Worm (Caenorhabditis elegans) whole organism, midembryonic: ENCODE data around the gene H05C05.2.

Experiments
- T22C8.4 ChIP-seq: fragments of 200-800 bp; sonication (Bioruptor generic); IDR thresholded peaks from 2 replicates; pipeline ENCODE4 v1.3.6; 2022; ENCODE audit warnings: missing genetic modification characterization, missing compliant biosample characterization
- cog-1 ChIP-seq: sonication (generic microtip); optimal IDR thresholded peaks from 2 replicates; lab custom pipeline; 2016; ENCODE audit warnings: missing genetic modification characterization, missing compliant biosample characterization
- flt-1 ChIP-seq: fragments of 200-800 bp; sonication (Bioruptor generic); IDR thresholded peaks from 2 replicates; pipeline ENCODE4 v1.3.6; 2022; ENCODE audit warnings: missing genetic modification characterization, missing compliant biosample characterization
- klf-2 ChIP-seq: fragments of 200-800 bp; sonication (Bioruptor generic); conservative IDR thresholded peaks from 2 replicates; pipeline ENCODE4 v1.3.6; 2022; ENCODE audit warnings: missing genetic modification reagents, missing genetic modification characterization, missing compliant biosample characterization
- med-1 ChIP-seq: sonication (generic microtip); optimal IDR thresholded peaks from 2 replicates; lab custom pipeline; 2017; ENCODE audit warnings: missing genetic modification characterization, mild to moderate bottlenecking, missing compliant biosample characterization, antibody characterized with exemption, missing genetic modification reagents; ENCODE audit not compliant: insufficient read depth
- ref-1 ChIP-seq: fragments of 200-800 bp; sonication (Bioruptor generic); conservative IDR thresholded peaks from 2 replicates; pipeline ENCODE4 v1.3.6; 2022; ENCODE audit warnings: missing genetic modification reagents, missing genetic modification characterization, missing compliant biosample characterization
- tab-1 ChIP-seq: fragments of 200-800 bp; sonication (Bioruptor generic); IDR thresholded peaks from 2 replicates; pipeline ENCODE4 v1.3.6; 2022; ENCODE audit warnings: missing genetic modification characterization, missing compliant biosample characterization
- ztf-23 ChIP-seq: fragments of 200-800 bp; sonication (Bioruptor generic); IDR thresholded peaks from 2 replicates; pipeline ENCODE4 v1.3.6; 2022; ENCODE audit warnings: missing genetic modification reagents, missing genetic modification characterization, missing compliant biosample characterization
- ztf-29 ChIP-seq: fragments of 200-800 bp; sonication (Bioruptor generic); IDR thresholded peaks from 2 replicates; pipeline ENCODE4 v1.3.6; 2022; ENCODE audit warnings: missing genetic modification reagents, missing genetic modification characterization, missing compliant biosample characterization

H05C05.2 gene

DNA sequence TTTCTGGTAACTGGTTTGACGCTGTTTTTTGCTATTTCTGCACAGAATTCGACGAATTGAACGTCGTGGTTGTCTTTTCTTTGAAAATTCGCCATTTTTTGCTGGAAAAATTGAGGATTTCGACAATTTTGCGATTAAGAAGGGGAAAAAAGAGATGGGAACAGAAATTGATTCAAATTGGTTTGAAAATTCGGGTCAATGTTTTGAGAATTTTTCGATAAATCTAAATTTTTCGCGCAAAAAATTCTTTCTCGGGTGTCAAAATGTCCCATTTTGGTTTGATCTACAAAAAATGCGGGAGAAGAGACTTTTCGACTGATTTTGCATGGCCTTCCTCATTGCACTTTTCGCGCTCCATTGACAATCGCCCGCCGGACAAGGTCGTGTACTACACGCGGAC is at the start of gene H05C05.2:
Gene H05C05.2 (minus strand): TSS at position 101 of the 400 bp plus-strand sequence.
- TF ChIP-seq klf-2: no peak
- TF ChIP-seq ztf-29 (GFP tag; lab: Robert Waterston, UW): no peak

ce11 chrIII:3011644-3012043 is 46.2 kb upstream of the H05C05.2 start:
- TF ChIP-seq ztf-23 (GFP tag; lab: Robert Waterston, UW) (0 out of 2 replicates have a peak, but pooled peaks have one; percentile 48), ref-1 (GFP tag; lab: Robert Waterston, UW) (0 out of 2 replicates have a peak, but pooled peaks have one; percentile 6), tab-1 (GFP tag; lab: Robert Waterston, UW) (0 out of 2 replicates have a peak, but pooled peaks have one; percentile 12)

ce11 chrIII:2995288-2995687 is 29.9 kb upstream of the H05C05.2 start:
- TF ChIP-seq T22C8.4 (peak; percentile 72), med-1 (no peak)

ce11 chrIII:2993963-2994362 is 28.5 kb upstream of the H05C05.2 start:
- TF ChIP-seq T22C8.4 (peak; percentile 90), flt-1 (GFP tag; lab: Robert Waterston, UW) (no peak)

DNA sequence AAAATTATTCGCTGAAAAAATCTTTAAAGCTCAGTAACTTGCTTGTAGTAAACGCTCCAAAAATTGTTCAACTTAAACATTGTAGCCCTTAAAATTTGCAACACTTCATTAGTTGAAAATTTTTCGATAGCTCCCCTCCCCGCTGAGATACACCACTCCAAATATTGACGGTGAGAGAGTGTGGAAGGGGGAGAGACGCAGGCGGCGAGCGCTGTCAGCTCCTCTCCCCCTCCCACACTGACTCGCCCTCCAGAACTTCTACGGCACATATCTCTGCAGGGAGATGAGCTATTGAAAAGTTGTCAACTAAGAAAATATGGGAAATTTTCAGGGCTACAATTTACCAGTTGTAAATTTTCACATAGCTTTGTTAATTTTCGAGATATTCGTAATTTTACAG is 26.8 kb upstream of the H05C05.2 start:
- TF ChIP-seq T22C8.4: no peak
- TF ChIP-seq tab-1 (GFP tag; lab: Robert Waterston, UW): no peak
- no peak for TF ChIP-seq ztf-23 (GFP tag; lab: Robert Waterston, UW)
- TF ChIP-seq cog-1: no peak
- no peak for TF ChIP-seq ref-1 (GFP tag; lab: Robert Waterston, UW)
- no peak for TF ChIP-seq med-1
- TF ChIP-seq flt-1 (GFP tag; lab: Robert Waterston, UW): no peak
- TF ChIP-seq klf-2: no peak
- no peak for TF ChIP-seq ztf-29 (GFP tag; lab: Robert Waterston, UW)

DNA sequence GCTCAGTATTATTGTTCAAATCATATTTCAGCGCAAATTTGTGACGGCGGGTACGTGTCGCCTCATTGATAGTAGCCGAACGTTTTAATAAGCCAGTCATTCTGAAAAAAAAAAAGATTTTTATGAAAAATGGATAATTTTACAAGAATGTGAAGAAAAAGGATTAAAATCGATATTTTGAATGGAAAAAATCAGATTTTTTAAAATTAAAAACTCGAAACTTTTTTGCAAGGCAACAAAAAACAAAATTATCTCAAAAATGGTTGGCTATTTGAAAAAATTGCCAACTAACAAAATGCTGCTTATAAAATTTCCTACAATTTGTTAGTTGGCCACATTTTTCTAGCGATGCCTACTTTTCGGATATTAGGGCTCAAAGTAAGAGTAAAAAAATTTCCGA is 24.5 kb upstream of the H05C05.2 start, which contains the start of gene Y55D5A.4:
Gene Y55D5A.4 (minus strand): TSS at position 101 of the 400 bp plus-strand sequence.
- TF ChIP-seq klf-2 (no peak), cog-1 (no peak), ref-1 (GFP tag; lab: Robert Waterston, UW) (no peak), flt-1 (GFP tag; lab: Robert Waterston, UW) (no peak), T22C8.4 (no peak), ztf-29 (GFP tag; lab: Robert Waterston, UW) (no peak), tab-1 (GFP tag; lab: Robert Waterston, UW) (no peak), ztf-23 (GFP tag; lab: Robert Waterston, UW) (no peak), med-1 (no peak)

DNA sequence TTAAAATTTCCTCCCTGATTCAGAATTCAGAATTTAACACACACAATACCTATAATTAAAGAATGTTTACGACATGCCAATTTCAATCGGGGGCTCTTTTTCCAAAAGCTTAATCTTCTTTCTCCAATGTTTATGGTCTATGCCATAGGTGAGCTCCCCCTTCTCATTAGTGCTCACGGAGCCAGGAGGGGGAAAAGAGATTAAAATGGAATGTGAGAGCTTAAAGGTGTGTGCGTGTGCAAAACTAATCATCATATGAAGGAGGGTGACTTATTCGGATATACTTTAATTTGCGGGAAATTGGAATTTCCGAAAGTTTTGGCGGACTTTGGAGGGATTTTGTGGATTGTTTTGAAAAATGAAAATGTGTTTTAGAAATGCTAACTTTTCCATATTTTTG is 17.6 kb upstream of the H05C05.2 start:
- TF ChIP-seq ref-1 (GFP tag; lab: Robert Waterston, UW) (no peak), ztf-23 (GFP tag; lab: Robert Waterston, UW) (no peak), med-1 (no peak), tab-1 (GFP tag; lab: Robert Waterston, UW) (no peak), cog-1 (no peak), flt-1 (GFP tag; lab: Robert Waterston, UW) (no peak), klf-2 (no peak), T22C8.4 (no peak), ztf-29 (GFP tag; lab: Robert Waterston, UW) (no peak)

DNA sequence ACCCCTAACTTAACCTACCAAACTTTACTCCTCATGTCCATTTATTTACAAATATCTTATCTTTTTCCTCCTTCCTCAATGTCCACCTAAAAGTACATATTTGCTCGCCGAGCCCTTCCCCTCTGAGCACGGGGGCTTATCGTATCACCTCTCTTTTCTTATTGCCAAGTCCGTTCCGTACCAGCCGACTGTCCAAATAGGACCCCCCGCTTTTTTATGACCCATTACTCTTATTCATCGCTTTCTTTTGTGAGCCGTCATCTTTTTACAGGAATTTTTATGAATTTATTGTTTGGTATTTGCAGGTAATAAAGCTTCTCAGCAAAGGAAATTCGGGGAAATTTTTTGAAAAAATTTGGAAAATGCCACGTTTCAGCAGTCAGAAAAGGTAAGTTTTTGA is 16.7 kb upstream of the H05C05.2 start, which contains the start of gene Y55D5A.1:
Gene Y55D5A.1 (plus strand): TSS at position 301 of the 400 bp plus-strand sequence.
- TF ChIP-seq med-1 (no peak), ztf-29 (GFP tag; lab: Robert Waterston, UW) (no peak), flt-1 (GFP tag; lab: Robert Waterston, UW) (no peak), T22C8.4 (no peak), ztf-23 (GFP tag; lab: Robert Waterston, UW) (no peak), tab-1 (GFP tag; lab: Robert Waterston, UW) (no peak), cog-1 (no peak), klf-2 (no peak), ref-1 (GFP tag; lab: Robert Waterston, UW) (no peak)

DNA sequence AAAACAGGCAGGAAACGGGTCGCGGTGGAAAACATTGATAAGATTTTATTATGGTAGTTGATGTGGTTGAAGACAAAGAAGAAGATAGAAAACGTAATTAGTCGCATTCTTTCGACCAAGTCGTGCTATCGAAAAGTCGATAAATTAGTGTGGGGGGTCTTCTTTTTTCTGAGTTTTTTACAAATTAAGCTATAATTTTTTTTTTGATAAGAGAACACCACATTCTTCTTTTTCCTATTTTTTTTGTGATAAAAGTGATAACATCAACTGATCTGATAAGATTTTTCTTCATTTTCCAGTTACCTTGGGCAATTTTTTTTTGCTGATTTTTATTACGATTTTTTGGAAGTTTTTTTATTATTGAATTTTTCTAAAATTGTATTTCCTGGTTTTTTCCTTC is 15.5 kb upstream of the H05C05.2 start:
- no peak for TF ChIP-seq cog-1
- no peak for TF ChIP-seq ztf-23 (GFP tag; lab: Robert Waterston, UW)
- TF ChIP-seq ztf-29 (GFP tag; lab: Robert Waterston, UW): no peak

DNA sequence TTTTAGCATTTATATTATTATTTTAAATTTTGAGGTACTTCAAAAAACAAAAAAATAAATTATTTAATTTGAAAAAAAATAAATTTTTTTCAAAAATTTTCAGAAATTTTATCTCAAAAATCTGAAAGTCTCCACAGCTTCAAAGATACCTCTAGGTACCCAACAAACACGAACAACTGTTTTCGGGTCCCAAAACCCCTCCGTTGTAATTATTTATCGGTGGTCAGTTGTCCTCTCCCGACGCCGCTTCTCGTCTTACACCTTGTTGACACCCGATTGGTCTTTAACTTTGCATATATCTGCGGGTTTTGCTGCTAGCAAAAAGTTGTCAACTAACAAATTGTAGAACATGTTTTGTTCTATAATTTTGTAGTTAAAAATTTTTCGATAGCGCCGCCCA is 10.7 kb upstream of the H05C05.2 start:
- TF ChIP-seq ztf-29 (GFP tag; lab: Robert Waterston, UW) (no peak), cog-1 (no peak)

DNA sequence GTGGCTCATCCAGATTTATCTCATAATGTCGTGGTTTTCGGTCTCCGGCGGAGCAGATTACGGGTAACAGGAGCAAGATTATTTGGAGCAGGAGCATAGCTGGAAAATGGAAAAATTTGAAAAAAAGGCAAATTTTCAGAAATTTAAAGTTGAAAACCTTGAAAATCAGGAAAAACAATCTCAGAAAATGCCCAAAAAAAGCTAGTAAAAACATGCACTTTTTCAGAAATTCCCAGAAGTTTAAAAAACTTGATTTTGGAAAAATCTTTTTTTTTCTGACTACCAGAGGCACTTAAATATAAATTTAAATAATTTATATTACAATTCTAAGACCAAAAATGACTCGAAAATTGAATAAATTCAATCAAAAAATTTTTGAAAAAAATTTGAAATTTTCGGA is 10.3 kb upstream of the H05C05.2 start, which contains the start of gene Y55D5A.3:
Gene Y55D5A.3 (minus strand): TSS at position 101 of the 400 bp plus-strand sequence.
- TF ChIP-seq ztf-29 (GFP tag; lab: Robert Waterston, UW) (no peak), T22C8.4 (no peak), med-1 (no peak), tab-1 (GFP tag; lab: Robert Waterston, UW) (no peak), flt-1 (GFP tag; lab: Robert Waterston, UW) (no peak), ref-1 (GFP tag; lab: Robert Waterston, UW) (no peak), klf-2 (no peak), ztf-23 (GFP tag; lab: Robert Waterston, UW) (no peak)

DNA sequence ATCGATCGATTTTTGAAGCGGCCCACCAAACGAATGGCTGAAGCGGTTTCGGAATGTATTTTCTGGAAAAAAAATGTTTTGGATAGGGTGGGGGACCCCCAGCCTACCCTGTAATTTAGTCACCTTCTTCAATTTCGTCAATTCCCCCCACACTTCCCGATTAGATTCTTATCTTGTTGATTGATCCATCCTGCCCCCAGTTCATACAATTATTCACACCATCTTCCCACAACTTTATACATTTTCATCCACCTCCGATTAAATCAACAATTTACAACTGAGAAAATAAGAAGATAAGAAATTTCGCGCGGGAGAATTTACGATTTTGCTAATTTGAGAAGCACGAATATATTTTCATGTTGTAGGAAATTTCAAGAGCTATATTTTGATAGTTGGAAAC is 7.5 kb upstream of the H05C05.2 start:
- TF ChIP-seq flt-1 (GFP tag; lab: Robert Waterston, UW) (no peak), med-1 (no peak), T22C8.4 (no peak), klf-2 (no peak), tab-1 (GFP tag; lab: Robert Waterston, UW) (no peak), cog-1 (no peak), ref-1 (GFP tag; lab: Robert Waterston, UW) (no peak)
